Fruit fly (Drosophila melanogaster) whole organism, embryonic: ENCODE measurements around the gene lbe.

Experiments
- Abd-B ChIP-seq: fragments of 200-800 bp; sonication (Bioruptor generic); optimal IDR thresholded peaks from 2 replicates; lab custom pipeline; 2018; ENCODE audit warnings: missing biosample characterization, mild to moderate bottlenecking, missing genetic modification characterization, moderate library complexity
- B-H2 ChIP-seq: fragments of 200-800 bp; sonication (Bioruptor generic); optimal IDR thresholded peaks from 2 replicates; lab custom pipeline; 2018; ENCODE audit warnings: missing biosample characterization, mild to moderate bottlenecking, missing genetic modification characterization
- Bgb ChIP-seq: fragments of 200-800 bp; sonication (Bioruptor generic); IDR thresholded peaks from 2 replicates; pipeline ENCODE4 v1.3.6; 2022; ENCODE audit warnings: missing biosample characterization, missing genetic modification characterization; ENCODE audit not compliant: partially characterized antibody
- Blimp-1 ChIP-seq: fragments of 200-800 bp; sonication (Bioruptor generic); optimal IDR thresholded peaks from 3 replicates; lab custom pipeline; 2018; ENCODE audit warnings: missing biosample characterization, missing genetic modification characterization, mild to moderate bottlenecking, moderate library complexity, missing genetic modification reagents
- CG10321 ChIP-seq: fragments of 200-800 bp; sonication (Bioruptor generic); IDR thresholded peaks from 2 replicates; pipeline ENCODE4 v1.3.6; 2022; ENCODE audit warnings: missing biosample characterization, missing genetic modification characterization
- CG11723 ChIP-seq: fragments of 200-800 bp; sonication (Bioruptor generic); optimal IDR thresholded peaks from 2 replicates; lab custom pipeline; 2017; ENCODE audit warnings: missing biosample characterization, mild to moderate bottlenecking, missing genetic modification characterization
- CG12219 ChIP-seq: fragments of 200-800 bp; sonication (Bioruptor generic); optimal IDR thresholded peaks from 3 replicates; lab custom pipeline; 2018; ENCODE audit warnings: missing biosample characterization, mild to moderate bottlenecking, missing genetic modification characterization
- CG1529 ChIP-seq: fragments of 200-800 bp; sonication (Bioruptor generic); optimal IDR thresholded peaks from 3 replicates; lab custom pipeline; 2018; ENCODE audit warnings: missing biosample characterization, missing genetic modification characterization
- CG1603 ChIP-seq: fragments of 200-800 bp; sonication (Bioruptor generic); optimal IDR thresholded peaks from 2 replicates; lab custom pipeline; 2019; ENCODE audit warnings: missing biosample characterization, mild to moderate bottlenecking, missing genetic modification characterization, moderate library complexity
- CG1647 ChIP-seq: fragments of 200-800 bp; sonication (Bioruptor generic); optimal IDR thresholded peaks from 3 replicates; lab custom pipeline; 2016; ENCODE audit warnings: missing biosample characterization, missing genetic modification characterization
- CG17829 ChIP-seq: fragments of 200-800 bp; optimal IDR thresholded peaks from 2 replicates; lab custom pipeline; 2019; ENCODE audit warnings: missing biosample characterization, mild to moderate bottlenecking, missing genetic modification characterization, moderate library complexity
- CG18262 ChIP-seq: fragments of 200-800 bp; optimal IDR thresholded peaks from 3 replicates; lab custom pipeline; 2019; ENCODE audit warnings: missing biosample characterization, mild to moderate bottlenecking, missing genetic modification characterization, moderate library complexity
- CG18764 ChIP-seq: fragments of 200-800 bp; sonication (Bioruptor generic); optimal IDR thresholded peaks from 3 replicates; lab custom pipeline; 2016; ENCODE audit warnings: missing biosample characterization, missing genetic modification characterization
- CG3065 ChIP-seq: fragments of 200-800 bp; sonication (Bioruptor generic); optimal IDR thresholded peaks from 2 replicates; lab custom pipeline; 2016; ENCODE audit warnings: missing biosample characterization, missing genetic modification characterization
- CG31224 ChIP-seq: fragments of 200-800 bp; sonication (Bioruptor generic); IDR thresholded peaks from 2 replicates; pipeline ENCODE4 v1.3.6; 2022; ENCODE audit warnings: missing biosample characterization, missing genetic modification characterization
- CG32767 ChIP-seq: fragments of 200-800 bp; sonication (Bioruptor generic); IDR thresholded peaks from 2 replicates; pipeline ENCODE4 v1.3.6; 2022; ENCODE audit warnings: missing biosample characterization, missing genetic modification characterization
- CG33213 ChIP-seq: fragments of 200-800 bp; sonication (Bioruptor generic); optimal IDR thresholded peaks from 3 replicates; lab custom pipeline; 2016; ENCODE audit warnings: missing biosample characterization, missing genetic modification characterization
- CG3838 ChIP-seq: fragments of 200-800 bp; sonication (Bioruptor generic); optimal IDR thresholded peaks from 3 replicates; lab custom pipeline; 2016; ENCODE audit warnings: missing biosample characterization, missing genetic modification characterization
- CG4730 ChIP-seq: fragments of 200-800 bp; sonication (Bioruptor generic); IDR thresholded peaks from 2 replicates; pipeline ENCODE4 v1.3.6; 2022; ENCODE audit warnings: missing biosample characterization, missing genetic modification characterization
- CG4820 ChIP-seq: fragments of 200-800 bp; sonication (Bioruptor generic); optimal IDR thresholded peaks from 3 replicates; lab custom pipeline; 2016; ENCODE audit warnings: missing biosample characterization, missing genetic modification characterization
- CG4854 ChIP-seq: fragments of 200-800 bp; sonication (Bioruptor generic); optimal IDR thresholded peaks from 2 replicates; lab custom pipeline; 2016; ENCODE audit warnings: missing biosample characterization, missing genetic modification characterization, inconsistent platforms
- CG6175 ChIP-seq: fragments of 200-800 bp; sonication (Bioruptor generic); IDR thresholded peaks from 3 replicates; pipeline ENCODE4 v1.3.6; 2022; ENCODE audit warnings: missing biosample characterization, missing genetic modification characterization
- CG6272 ChIP-seq: fragments of 200-800 bp; sonication (Bioruptor generic); IDR thresholded peaks from 2 replicates; pipeline ENCODE4 v1.3.6; 2022; ENCODE audit warnings: missing biosample characterization, missing genetic modification characterization
- CG7963 ChIP-seq: fragments of 200-800 bp; sonication (Bioruptor generic); IDR thresholded peaks from 3 replicates; pipeline ENCODE4 v1.3.6; 2022; ENCODE audit warnings: missing biosample characterization, missing genetic modification characterization; ENCODE audit not compliant: partially characterized antibody
- CG9876 ChIP-seq: fragments of 200-800 bp; sonication (Bioruptor generic); optimal IDR thresholded peaks from 2 replicates; lab custom pipeline; 2016; ENCODE audit warnings: missing biosample characterization, missing genetic modification characterization
- CTCF ChIP-seq: fragments of 200-800 bp; sonication (Bioruptor generic); optimal IDR thresholded peaks from 2 replicates; lab custom pipeline; 2017; ENCODE audit warnings: missing biosample characterization, mild to moderate bottlenecking, missing genetic modification characterization, moderate library complexity
- CrebB ChIP-seq: fragments of 200-800 bp; sonication (Bioruptor generic); optimal IDR thresholded peaks from 3 replicates; lab custom pipeline; 2018; ENCODE audit warnings: missing biosample characterization, mild to moderate bottlenecking, missing genetic modification characterization
- Drgx ChIP-seq: fragments of 200-800 bp; sonication (Bioruptor generic); IDR thresholded peaks from 2 replicates; pipeline ENCODE4 v1.3.6; 2022; ENCODE audit warnings: missing biosample characterization, missing genetic modification characterization
- Gug ChIP-seq: fragments of 200-800 bp; sonication (Bioruptor generic); IDR thresholded peaks from 4 replicates; pipeline ENCODE4 v1.3.6; 2022; ENCODE audit warnings: missing biosample characterization, missing genetic modification characterization
- Hmr ChIP-seq: fragments of 200-800 bp; sonication (Bioruptor generic); optimal IDR thresholded peaks from 3 replicates; lab custom pipeline; 2017; ENCODE audit warnings: mild to moderate bottlenecking, missing biosample characterization, missing genetic modification reagents, missing genetic modification characterization
- Hr78 ChIP-seq, 2 experiments: fragments of 200-800 bp in 1 of 2; fragments of >200 bp in 1 of 2; sonication (Bioruptor generic) in 1 of 2; optimal IDR thresholded peaks; 2 replicates each; lab custom pipeline; 2017 to 2019; ENCODE audit warnings: missing biosample characterization in 2 of 2, missing genetic modification characterization in 2 of 2, mild to moderate bottlenecking in 1 of 2, moderate library complexity in 1 of 2
- MESR4 ChIP-seq: fragments of 200-800 bp; sonication (Bioruptor generic); optimal IDR thresholded peaks from 2 replicates; lab custom pipeline; 2018; ENCODE audit warnings: missing biosample characterization, mild to moderate bottlenecking, missing genetic modification characterization, moderate library complexity
- MTF-1 ChIP-seq: fragments of 200-800 bp; sonication (Bioruptor generic); optimal IDR thresholded peaks from 2 replicates; lab custom pipeline; 2018; ENCODE audit warnings: missing biosample characterization, mild to moderate bottlenecking, missing genetic modification characterization, borderline replicate concordance
- Oaz ChIP-seq: fragments of 200-800 bp; sonication (Bioruptor generic); IDR thresholded peaks from 2 replicates; pipeline ENCODE4 v1.3.6; 2022; ENCODE audit warnings: missing biosample characterization, missing genetic modification characterization
- Sox102F ChIP-seq: fragments of 200-800 bp; sonication (Bioruptor generic); optimal IDR thresholded peaks from 2 replicates; lab custom pipeline; 2018; ENCODE audit warnings: missing biosample characterization, mild to moderate bottlenecking, missing genetic modification characterization, moderate library complexity
- Usf ChIP-seq: fragments of 200-800 bp; sonication (Bioruptor generic); optimal IDR thresholded peaks from 2 replicates; lab custom pipeline; 2017; ENCODE audit warnings: missing genotype, missing biosample characterization, missing genetic modification characterization
- YL-1 ChIP-seq: fragments of 200-800 bp; sonication (Bioruptor generic); optimal IDR thresholded peaks from 3 replicates; lab custom pipeline; 2017; ENCODE audit warnings: missing biosample characterization, mild to moderate bottlenecking, missing genetic modification characterization
- ac ChIP-seq: fragments of 200-800 bp; sonication (Bioruptor generic); optimal IDR thresholded peaks from 3 replicates; lab custom pipeline; 2017; ENCODE audit warnings: missing biosample characterization, mild to moderate bottlenecking, missing genetic modification characterization
- aop ChIP-seq: fragments of 200-800 bp; sonication (Bioruptor generic); IDR thresholded peaks from 2 replicates; pipeline ENCODE4 v1.3.6; 2022; ENCODE audit warnings: missing biosample characterization, missing genetic modification characterization
- az2 ChIP-seq: fragments of 200-800 bp; sonication (Bioruptor generic); optimal IDR thresholded peaks from 3 replicates; lab custom pipeline; 2016; ENCODE audit warnings: missing biosample characterization, missing genetic modification characterization
- crp ChIP-seq, 2 experiments: fragments of 200-800 bp; sonication (Bioruptor generic); optimal IDR thresholded peaks; 2 replicates in 1 of 2; 3 replicates in 1 of 2; lab custom pipeline; 2017; ENCODE audit warnings: missing biosample characterization in 2 of 2, missing genetic modification characterization in 2 of 2, mild to moderate bottlenecking in 1 of 2, moderate library complexity in 1 of 2
- eyg ChIP-seq: fragments of 200-800 bp; sonication (Bioruptor generic); optimal IDR thresholded peaks from 3 replicates; lab custom pipeline; 2016; ENCODE audit warnings: missing biosample characterization, missing genetic modification characterization
- fd3F ChIP-seq: fragments of 200-800 bp; sonication (Bioruptor generic); optimal IDR thresholded peaks from 2 replicates; lab custom pipeline; 2018; ENCODE audit warnings: missing biosample characterization, mild to moderate bottlenecking, missing genetic modification characterization, moderate library complexity
- gcm2 ChIP-seq: fragments of 200-800 bp; sonication (Bioruptor generic); optimal IDR thresholded peaks from 2 replicates; lab custom pipeline; 2016; ENCODE audit warnings: missing biosample characterization, missing genetic modification characterization
- grau ChIP-seq: fragments of 200-800 bp; optimal IDR thresholded peaks from 3 replicates; lab custom pipeline; 2019; ENCODE audit warnings: missing biosample characterization, mild to moderate bottlenecking, missing genetic modification characterization, moderate library complexity
- grn ChIP-seq: fragments of 200-800 bp; sonication (Bioruptor generic); optimal IDR thresholded peaks from 3 replicates; lab custom pipeline; 2017; ENCODE audit warnings: missing biosample characterization, missing genetic modification characterization
- her ChIP-seq: fragments of 200-800 bp; sonication (Bioruptor generic); optimal IDR thresholded peaks from 2 replicates; lab custom pipeline; 2016; ENCODE audit warnings: missing biosample characterization, missing genetic modification characterization
- pb ChIP-seq: fragments of 200-800 bp; sonication (Bioruptor generic); optimal IDR thresholded peaks from 3 replicates; lab custom pipeline; 2016; ENCODE audit warnings: missing biosample characterization, missing genetic modification characterization
- repo ChIP-seq: fragments of 200-800 bp; sonication (Bioruptor generic); optimal IDR thresholded peaks from 2 replicates; lab custom pipeline; 2016; ENCODE audit warnings: missing biosample characterization, missing genetic modification characterization
- row ChIP-seq: fragments of 200-800 bp; sonication (Bioruptor generic); IDR thresholded peaks from 3 replicates; pipeline ENCODE4 v1.3.6; 2022; ENCODE audit warnings: missing biosample characterization, missing genetic modification characterization
- run ChIP-seq: fragments of 200-800 bp; sonication (Bioruptor generic); optimal IDR thresholded peaks from 3 replicates; lab custom pipeline; 2018; ENCODE audit warnings: missing biosample characterization, mild to moderate bottlenecking, missing genetic modification characterization
- slou ChIP-seq: fragments of 200-800 bp; sonication (Bioruptor generic); optimal IDR thresholded peaks from 3 replicates; lab custom pipeline; 2016; ENCODE audit warnings: missing biosample characterization, missing genetic modification characterization

lbe gene

DNA sequence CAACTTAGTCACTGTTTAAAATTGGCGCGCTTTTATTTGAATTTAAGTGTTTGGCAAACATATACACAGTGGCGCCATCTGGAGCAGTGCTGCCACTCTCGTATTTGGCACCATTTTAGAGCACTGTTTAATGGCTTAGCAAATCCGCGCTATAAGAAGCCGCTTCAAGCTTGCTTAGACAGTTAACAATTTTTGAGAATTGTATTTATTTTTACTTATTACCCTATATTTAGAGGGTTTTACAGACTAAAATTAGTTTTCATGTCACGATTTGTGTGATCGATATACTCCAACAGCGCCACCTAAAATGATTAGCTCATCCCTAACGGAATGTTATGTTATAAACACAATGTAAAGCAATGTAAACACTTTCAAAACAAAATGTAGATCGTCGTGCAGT, 35.6 kb upstream of the lbe start, which contains the start of gene Fancm (continued):
- TF ChIP-seq CG4820 (GFP tag; lab: Kevin White, UChicago) (peak; percentile 67), CG12219 (GFP tag; lab: Kevin White, UChicago) (no peak), CG6272 (GFP tag; lab: Robert Waterston, UW) (peak; percentile 49), CG1529 (no peak), Sox102F (peak; percentile 45), CG18262 (tag; lab: Kevin White, UChicago) (peak; percentile 49), CG17829 (tag; lab: Kevin White, UChicago) (peak; percentile 62), run (no peak), CG3838 (GFP tag; lab: Kevin White, UChicago) (no peak), MTF-1 (GFP tag; lab: Kevin White, UChicago) (no peak), Blimp-1 (GFP tag; lab: Kevin White, UChicago) (no peak), her (GFP tag; lab: Kevin White, UChicago) (peak; percentile 62), B-H2 (GFP tag; lab: Kevin White, UChicago) (peak; percentile 64), CG11723 (GFP tag; lab: Kevin White, UChicago) (peak; percentile 23), gcm2 (GFP tag; lab: Kevin White, UChicago) (no peak), aop (GFP tag; lab: Robert Waterston, UW) (0 out of 2 replicates have a peak, but pooled peaks have one; percentile 10), CG4730 (GFP tag; lab: Robert Waterston, UW) (no peak), az2 (peak; percentile 57), MESR4 (no peak), fd3F (peak; percentile 21), Oaz (GFP tag; lab: Robert Waterston, UW) (no peak), Drgx (no peak), Bgb (GFP tag; lab: Robert Waterston, UW) (peak; percentile 51), CG18764 (peak; percentile 64), CrebB (no peak), CG3065 (peak; percentile 32), Hmr (peak; percentile 81), CG4854 (GFP tag; lab: Kevin White, UChicago) (peak; percentile 67), row (GFP tag; lab: Robert Waterston, UW) (peak; percentile 54), CG33213 (GFP tag; lab: Kevin White, UChicago) (peak; percentile 88), repo (GFP tag; lab: Kevin White, UChicago) (peak; percentile 64), CG1647 (GFP tag; lab: Kevin White, UChicago) (peak; percentile 54), crp (GFP tag; optimal IDR thresholded peaks at IDR 0.05; lab: Kevin White, UChicago) (no peak), ac (GFP tag; lab: Kevin White, UChicago) (no peak), slou (GFP tag; lab: Kevin White, UChicago) (peak; percentile 57), CG6175 (GFP tag; lab: Robert Waterston, UW) (0 out of 3 replicates have a peak, but pooled peaks have one; percentile 10), grau (tag; lab: Kevin White, UChicago) (peak; percentile 61), Usf (GFP tag; lab: Kevin White, UChicago) (peak; percentile 38), Abd-B (GFP tag; lab: Kevin White, UChicago) (peak; percentile 85), CG31224 (GFP tag; lab: Robert Waterston, UW) (no peak), pb (GFP tag; lab: Kevin White, UChicago) (no peak), YL-1 (peak; percentile 52), grn (GFP tag; lab: Kevin White, UChicago) (no peak), CG10321 (no peak), CG32767 (GFP tag; lab: Robert Waterston, UW) (no peak), eyg (GFP tag; lab: Kevin White, UChicago) (no peak), CG1603 (tag; lab: Kevin White, UChicago) (peak; percentile 85), CG7963 (GFP tag; lab: Robert Waterston, UW) (0 out of 3 replicates have a peak, but pooled peaks have one; percentile 37), Gug (GFP tag; lab: Robert Waterston, UW) (peak; percentile 71), CTCF (GFP tag; lab: Kevin White, UChicago) (peak; percentile 98), CG9876 (GFP tag; lab: Kevin White, UChicago) (peak; percentile 49), Hr78 (GFP tag; optimal IDR thresholded peaks at IDR 0.05; lab: Kevin White, UChicago) (no peak)
